Worm (Caenorhabditis elegans) whole organism, L4 larva: Measurements from ENCODE around the gene srx-105.

Experiments used
- F10B5.3 ChIP-seq: sonication (generic microtip); optimal IDR thresholded peaks from 2 replicates; lab custom pipeline; 2016; ENCODE audit warnings: mild to moderate bottlenecking, missing genetic modification characterization, missing compliant biosample characterization
- F49E8.2 ChIP-seq: sonication (generic microtip); optimal IDR thresholded peaks from 2 replicates; lab custom pipeline; 2016; ENCODE audit warnings: missing compliant biosample characterization, mild to moderate bottlenecking, missing genetic modification characterization, borderline replicate concordance
- T26A8.4 ChIP-seq: fragments of 200-800 bp; sonication (Bioruptor generic); IDR thresholded peaks from 2 replicates; pipeline ENCODE4 v1.3.6; 2022; ENCODE audit warnings: missing genetic modification characterization, missing compliant biosample characterization
- ZK546.5 ChIP-seq, 2 experiments: sonication (generic microtip); optimal IDR thresholded peaks; 2 replicates each; lab custom pipeline; 2017; ENCODE audit warnings: missing biosample characterization in 2 of 2, missing genetic modification characterization in 2 of 2
- ceh-28 ChIP-seq: fragments of 150-350 bp; optimal IDR thresholded peaks from 2 replicates; lab custom pipeline; 2014; ENCODE audit warnings: missing biosample characterization, missing genetic modification reagents, missing genetic modification characterization
- daf-19 ChIP-seq: fragments of 200-800 bp; sonication (Bioruptor generic); conservative IDR thresholded peaks from 2 replicates; pipeline ENCODE4 v1.3.6; 2022; ENCODE audit warnings: missing genetic modification characterization, missing compliant biosample characterization
- dmd-6 ChIP-seq: fragments of 200-800 bp; sonication (Bioruptor generic); IDR thresholded peaks from 2 replicates; pipeline ENCODE4 v1.3.6; 2022; ENCODE audit warnings: missing genetic modification reagents, missing genetic modification characterization, missing compliant biosample characterization
- gei-8 ChIP-seq: fragments of 200-800 bp; sonication (Bioruptor generic); optimal IDR thresholded peaks from 2 replicates; lab custom pipeline; 2018; ENCODE audit warnings: mild to moderate bottlenecking, missing genetic modification characterization, missing compliant biosample characterization
- hif-1 ChIP-seq, 2 experiments: sonication (generic microtip); optimal IDR thresholded peaks; 2 replicates each; lab custom pipeline; 2016 to 2017; ENCODE audit warnings: missing compliant biosample characterization in 2 of 2, missing genetic modification characterization in 2 of 2, missing genetic modification reagents in 2 of 2, missing genotype in 2 of 2, mild to moderate bottlenecking in 1 of 2
- hlh-11 ChIP-seq: fragments of 200-800 bp; sonication (Bioruptor generic); optimal IDR thresholded peaks from 2 replicates; lab custom pipeline; 2018; ENCODE audit warnings: mild to moderate bottlenecking, missing genetic modification characterization, missing compliant biosample characterization
- hlh-30 ChIP-seq: sonication (generic microtip); optimal IDR thresholded peaks from 2 replicates; lab custom pipeline; 2017; ENCODE audit warnings: antibody characterized with exemption, mild to moderate bottlenecking, missing genetic modification characterization, missing compliant biosample characterization; ENCODE audit not compliant: insufficient read depth
- hmg-1.1 ChIP-seq: fragments of 200-800 bp; sonication (Bioruptor generic); IDR thresholded peaks from 2 replicates; pipeline ENCODE4 v1.3.6; 2022; ENCODE audit warnings: missing genetic modification reagents, missing genetic modification characterization, missing compliant biosample characterization
- lin-1 ChIP-seq: fragments of 200-800 bp; sonication (Bioruptor generic); IDR thresholded peaks from 2 replicates; pipeline ENCODE4 v1.3.6; 2022; ENCODE audit warnings: missing genetic modification reagents, missing genetic modification characterization, missing compliant biosample characterization
- madf-5 ChIP-seq, 2 experiments: fragments of 200-800 bp; sonication (Bioruptor generic); IDR thresholded peaks; 2 replicates each; pipeline ENCODE4 v1.3.6; 2022; ENCODE audit warnings: missing compliant biosample characterization in 2 of 2, missing genetic modification characterization in 2 of 2
- mep-1 ChIP-seq: fragments of 150-350 bp; sonication (generic microtip); optimal IDR thresholded peaks from 3 replicates; lab custom pipeline; 2014; ENCODE audit warnings: missing biosample characterization, missing genetic modification characterization
- mes-2 ChIP-seq: sonication (generic microtip); optimal IDR thresholded peaks from 2 replicates; lab custom pipeline; 2016; ENCODE audit warnings: missing genotype, mild to moderate bottlenecking, missing genetic modification characterization, missing compliant biosample characterization; ENCODE audit not compliant: poor library complexity, severe bottlenecking
- mxl-3 ChIP-seq: fragments of 200-800 bp; sonication (Bioruptor generic); optimal IDR thresholded peaks from 2 replicates; lab custom pipeline; 2018; ENCODE audit warnings: mild to moderate bottlenecking, missing genetic modification characterization, missing compliant biosample characterization
- nhr-28 ChIP-seq: fragments of 150-350 bp; optimal IDR thresholded peaks from 2 replicates; lab custom pipeline; 2014; ENCODE audit warnings: missing biosample characterization, missing genetic modification characterization
- nhr-6 ChIP-seq: fragments of 150-350 bp; optimal IDR thresholded peaks from 2 replicates; lab custom pipeline; 2014; ENCODE audit warnings: missing biosample characterization, missing genetic modification characterization
- pha-4 ChIP-seq, 2 experiments: fragments of 150-350 bp in 1 of 2; fragments of 200-800 bp in 1 of 2; sonication (Bioruptor generic) in 1 of 2; IDR thresholded peaks in 1 of 2; optimal IDR thresholded peaks in 1 of 2; 2 replicates each; pipeline versions ENCODE4 v1.3.6 to Lab custom; 2014 to 2022; ENCODE audit warnings: missing genetic modification characterization in 2 of 2, missing genetic modification reagents in 2 of 2, missing biosample characterization in 1 of 2, missing compliant biosample characterization in 1 of 2
- php-3 ChIP-seq: fragments of 200-800 bp; sonication (Bioruptor generic); IDR thresholded peaks from 2 replicates; pipeline ENCODE4 v1.3.6; 2022; ENCODE audit warnings: missing genetic modification reagents, missing genetic modification characterization, missing compliant biosample characterization
- pqm-1 ChIP-seq: sonication (generic microtip); optimal IDR thresholded peaks from 2 replicates; lab custom pipeline; 2017; ENCODE audit warnings: missing biosample characterization, missing genetic modification characterization
- rbr-2 ChIP-seq: sonication (generic microtip); optimal IDR thresholded peaks from 2 replicates; lab custom pipeline; 2016; ENCODE audit warnings: missing genotype, missing genetic modification characterization, missing compliant biosample characterization
- saeg-2 ChIP-seq: fragments of 200-800 bp; sonication (Bioruptor generic); IDR thresholded peaks from 2 replicates; pipeline ENCODE4 v1.3.6; 2022; ENCODE audit warnings: missing genetic modification reagents, missing genetic modification characterization, missing compliant biosample characterization
- sdz-12 ChIP-seq: fragments of 200-800 bp; sonication (Bioruptor generic); optimal IDR thresholded peaks from 2 replicates; lab custom pipeline; 2018; ENCODE audit warnings: mild to moderate bottlenecking, missing genetic modification characterization, missing compliant biosample characterization
- skn-1 ChIP-seq: fragments of 150-350 bp; optimal IDR thresholded peaks from 2 replicates; lab custom pipeline; 2014; ENCODE audit warnings: missing biosample characterization, missing genetic modification characterization
- spr-3 ChIP-seq: fragments of 200-800 bp; sonication (Bioruptor generic); optimal IDR thresholded peaks from 2 replicates; lab custom pipeline; 2018; ENCODE audit warnings: mild to moderate bottlenecking, missing genetic modification characterization, missing compliant biosample characterization
- tag-97 ChIP-seq: fragments of 200-800 bp; sonication (Bioruptor generic); IDR thresholded peaks from 2 replicates; pipeline ENCODE4 v1.3.6; 2022; ENCODE audit warnings: missing genetic modification characterization, missing compliant biosample characterization
- tra-1 ChIP-seq: fragments of 200-800 bp; sonication (Bioruptor generic); IDR thresholded peaks from 2 replicates; pipeline ENCODE4 v1.3.6; 2022; ENCODE audit warnings: missing genetic modification reagents, missing genetic modification characterization, missing compliant biosample characterization
- zfp-3 ChIP-seq: fragments of 200-800 bp; sonication (Bioruptor generic); conservative IDR thresholded peaks from 2 replicates; pipeline ENCODE4 v1.3.6; 2022; ENCODE audit warnings: missing genetic modification reagents, missing genetic modification characterization, missing compliant biosample characterization
- ztf-7 ChIP-seq: fragments of 150-350 bp; optimal IDR thresholded peaks from 2 replicates; lab custom pipeline; 2014; ENCODE audit warnings: missing biosample characterization, missing genetic modification characterization

Gene srx-105

DNA sequence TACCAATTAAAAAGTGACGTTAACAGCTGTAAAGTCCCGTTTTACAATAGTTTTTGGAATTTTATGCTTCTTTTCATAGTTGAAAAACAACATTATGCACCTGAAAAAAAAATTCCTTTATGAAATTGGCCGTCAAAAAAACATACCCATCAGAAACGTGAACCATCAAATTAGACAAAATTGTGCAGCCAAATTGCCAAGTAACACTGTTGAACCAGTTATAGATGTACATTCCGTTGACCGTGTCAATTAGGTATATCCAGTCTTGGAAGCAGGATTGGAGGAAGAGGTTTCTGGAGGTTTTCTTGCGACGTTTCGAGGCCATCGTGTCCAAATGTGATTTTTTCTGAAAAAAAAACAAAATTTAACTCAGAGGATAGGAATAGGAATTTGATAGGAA, 31.9 kb downstream of the srx-105 start, which contains the start of gene srx-97:
srx-97 (minus strand) TSS at position 101 of the 400 bp plus-strand sequence.
- TF ChIP-seq madf-5 (GFP tag; IDR thresholded peaks at IDR 0.05; lab: Robert Waterston, UW) (0 out of 4 replicates have a peak, but pooled peaks of 1 of the 2 experiments have one; percentile 7), spr-3 (no peak)

DNA sequence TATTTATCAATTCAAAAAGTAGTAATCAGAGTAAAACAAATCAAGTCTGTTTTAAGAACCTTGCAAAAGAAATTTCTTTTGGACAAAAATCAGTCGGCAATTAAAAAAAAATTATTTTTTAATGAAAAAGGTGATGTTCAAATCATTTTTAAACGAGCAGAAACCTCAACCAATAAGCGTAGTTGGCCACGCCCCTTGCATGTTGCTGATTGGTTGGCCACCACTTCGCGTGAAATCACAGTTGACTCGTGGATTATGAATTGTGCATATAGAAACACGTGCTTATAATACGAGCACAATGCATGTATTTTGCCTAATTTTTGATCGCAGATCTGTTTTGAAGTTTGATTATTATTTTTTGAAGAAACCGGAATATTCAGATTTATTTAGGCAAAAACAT, 36.0 kb downstream of the srx-105 start:
- TF ChIP-seq sdz-12 (GFP tag; lab: Kevin White, UChicago) (no peak), php-3 (GFP tag; lab: Robert Waterston, UW) (no peak)
- TF ChIP-seq, all 104 proteins: peak for 0

DNA sequence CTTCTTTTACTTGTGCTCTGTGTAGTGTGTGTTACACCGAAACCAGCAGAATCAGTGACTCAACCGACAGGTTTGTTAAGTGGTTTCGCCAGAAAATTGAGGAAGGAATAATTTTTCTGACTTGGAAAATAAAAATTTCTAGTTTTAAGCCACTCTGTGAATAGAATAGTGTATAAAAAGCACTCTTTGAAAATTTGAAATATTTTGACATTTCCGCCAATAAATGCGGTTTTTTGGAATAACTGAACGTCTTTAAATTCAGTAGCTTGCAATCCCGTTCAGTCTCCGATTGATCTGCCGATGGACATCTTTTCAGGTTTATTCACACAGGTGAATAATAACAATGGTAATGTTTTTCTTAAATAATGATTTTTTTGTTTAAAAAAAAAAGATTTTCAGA, 36.7 kb downstream of the srx-105 start, which contains the start of gene F19B10.3:
F19B10.3 (plus strand) TSS at position 301 of the 400 bp plus-strand sequence.
- TF ChIP-seq T26A8.4 (GFP tag; lab: Robert Waterston, UW) (no peak), lin-1 (GFP tag; lab: Robert Waterston, UW) (no peak), pha-4 (GFP tag; IDR thresholded peaks at IDR 0.05; lab: Robert Waterston, UW) (no peak), pha-4 (tag; optimal IDR thresholded peaks at IDR 0.05; lab: Kevin White, UChicago) (no peak), mep-1 (no peak), hmg-1.1 (GFP tag; lab: Robert Waterston, UW) (no peak), ztf-7 (no peak), saeg-2 (GFP tag; lab: Robert Waterston, UW) (no peak)
- TF ChIP-seq, all 104 proteins: peak for 0

DNA sequence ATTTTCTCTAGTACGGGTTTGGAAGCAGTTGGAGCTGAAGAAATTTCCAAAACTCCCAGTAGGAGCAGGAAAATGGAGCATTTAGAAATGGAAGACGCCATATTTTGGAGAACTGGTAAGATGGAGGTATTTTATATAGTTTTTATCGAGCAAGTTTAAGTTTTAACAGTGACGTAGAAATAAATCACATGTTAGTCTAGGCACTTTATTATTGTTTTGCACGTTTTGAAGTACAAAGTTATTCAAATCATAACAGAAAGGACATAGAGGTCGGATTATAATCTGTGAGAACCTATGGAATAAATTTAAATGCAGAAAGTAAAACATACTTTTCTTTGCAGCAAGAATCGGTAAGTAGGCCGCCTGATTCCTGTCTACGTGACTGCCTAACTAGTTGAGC, 37.4 kb downstream of the srx-105 start, which contains the start of gene F19B10.6:
F19B10.6 (minus strand) TSS at position 101 of the 400 bp plus-strand sequence.
- no peak for TF ChIP-seq F10B5.3 (tag; lab: Kevin White, UChicago)
- TF ChIP-seq gei-8 (GFP tag; lab: Kevin White, UChicago), result no peak
- TF ChIP-seq ceh-28 (tag; lab: Kevin White, UChicago), result no peak
- no peak for TF ChIP-seq rbr-2 (tag; lab: Kevin White, UChicago)
- TF ChIP-seq tag-97 (GFP tag; lab: Robert Waterston, UW), result no peak
- TF ChIP-seq daf-19 (GFP tag; lab: Robert Waterston, UW), result no peak
- no peak for TF ChIP-seq tra-1 (GFP tag; lab: Robert Waterston, UW)

DNA sequence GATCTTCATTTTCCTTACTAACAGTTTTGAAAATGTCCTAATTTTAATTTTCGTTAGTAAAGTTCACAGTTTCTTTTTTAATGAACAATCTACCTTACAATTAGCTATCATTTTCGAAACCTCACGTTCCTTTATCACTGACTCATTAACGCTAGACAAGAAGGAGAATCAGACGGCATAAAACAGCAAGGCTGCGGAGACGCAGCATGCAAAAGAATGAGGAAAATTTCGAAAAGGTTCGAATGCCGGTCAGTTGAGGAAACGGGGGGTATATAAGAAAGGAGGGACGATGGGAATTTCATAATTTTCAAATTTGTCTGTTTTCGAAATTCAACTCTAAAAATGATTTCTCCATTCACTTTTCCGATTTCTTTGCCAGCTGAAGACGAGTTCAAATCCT, 39.3 kb downstream of the srx-105 start, which contains the start of gene F19B10.13:
F19B10.13 (plus strand) TSS at position 343 of the 400 bp plus-strand sequence.
- TF ChIP-seq pqm-1 (tag; lab: Kevin White, UChicago), result peak; percentile 26
- peak; percentile 14 for TF ChIP-seq nhr-6 (tag; lab: Kevin White, UChicago)
- TF ChIP-seq hlh-30 (tag; lab: Kevin White, UChicago), result peak; percentile 38
- peak; percentile 36 for TF ChIP-seq nhr-28 (tag; lab: Kevin White, UChicago)
- TF ChIP-seq ZK546.5 (tag; optimal IDR thresholded peaks at IDR 0.05; lab: Kevin White, UChicago), result no peak
- TF ChIP-seq dmd-6 (GFP tag; lab: Robert Waterston, UW), result peak; percentile 58
- peak in 1 of 2 experiments; percentile 19 for TF ChIP-seq hif-1 (tag; optimal IDR thresholded peaks at IDR 0.05; lab: Kevin White, UChicago)
- TF ChIP-seq hlh-11 (tag; lab: Kevin White, UChicago), result peak; percentile 51
- TF ChIP-seq skn-1 (tag; lab: Kevin White, UChicago), result no peak
- TF ChIP-seq F49E8.2 (tag; lab: Kevin White, UChicago), result no peak
- peak; percentile 16 for TF ChIP-seq mxl-3 (GFP tag; lab: Kevin White, UChicago)
- TF ChIP-seq mes-2, result peak; percentile 39
- TF ChIP-seq, all 104 proteins: peak for 9

DNA sequence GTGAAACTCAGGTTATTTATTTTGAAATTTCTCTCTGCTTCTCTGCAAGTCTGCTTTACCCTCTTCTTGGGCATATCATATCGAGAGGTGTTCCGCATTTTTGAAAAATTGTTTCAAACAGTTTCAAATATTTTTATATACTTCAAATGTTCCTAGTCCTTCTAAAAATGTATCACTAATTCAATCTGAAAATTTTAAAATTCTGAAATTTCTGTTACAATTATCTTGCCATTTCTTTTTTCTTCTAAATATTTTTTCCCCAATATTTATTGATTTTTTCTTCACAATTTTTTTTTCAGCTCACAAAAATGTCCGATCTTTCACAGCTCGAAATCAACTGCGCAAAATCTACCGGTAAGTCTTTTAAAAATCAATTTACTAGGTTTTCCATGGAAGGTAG, 41.4 kb downstream of the srx-105 start, which contains the start of gene F19B10.4:
F19B10.4 (plus strand) TSS at position 301 of the 400 bp plus-strand sequence.
- TF ChIP-seq ceh-28 (tag; lab: Kevin White, UChicago) (no peak), zfp-3 (GFP tag; lab: Robert Waterston, UW) (no peak)
